Fruit fly (Drosophila melanogaster): ENCODE data around the gene Fhos.

Gene Fhos

dm6 chr3L:8834486-8834885, 81.1 kb downstream of the Fhos start (continued):
- TF ChIP-seq fd102C (GFP tag; optimal IDR thresholded peaks at IDR 0.05): peak; percentile 71
- no peak for TF ChIP-seq Adf1 (GFP tag; IDR thresholded peaks at IDR 0.05)
- TF ChIP-seq CG15269 (tag; optimal IDR thresholded peaks at IDR 0.05): no peak
- no peak for TF ChIP-seq CG2120 (GFP tag; optimal IDR thresholded peaks at IDR 0.05)
- TF ChIP-seq schlank (tag; optimal IDR thresholded peaks at IDR 0.05): no peak
- no peak for TF ChIP-seq bcd (GFP tag; optimal IDR thresholded peaks at IDR 0.05)
- TF ChIP-seq Stat92E (GFP tag; optimal IDR thresholded peaks at IDR 0.05): no peak
- TF ChIP-seq CG6175 (GFP tag; IDR thresholded peaks at IDR 0.05): no peak
- TF ChIP-seq chn (GFP tag; optimal IDR thresholded peaks at IDR 0.05): no peak
- TF ChIP-seq CG12219 (GFP tag; optimal IDR thresholded peaks at IDR 0.05): no peak
- no peak for TF ChIP-seq Awh (GFP tag; IDR thresholded peaks at IDR 0.05)
- TF ChIP-seq her (GFP tag; optimal IDR thresholded peaks at IDR 0.05): no peak
- no peak for TF ChIP-seq dmrt99B (tag; optimal IDR thresholded peaks at IDR 0.05)
- TF ChIP-seq BEAF-32 (GFP tag; optimal IDR thresholded peaks at IDR 0.05): no peak
- no peak for TF ChIP-seq Nf-YA (GFP tag; IDR thresholded peaks at IDR 0.05)
- no peak for TF ChIP-seq vnd (GFP tag; IDR thresholded peaks at IDR 0.05; ENCODE audit: partially characterized antibody)
- no peak for TF ChIP-seq CG17802 (tag; optimal IDR thresholded peaks at IDR 0.05)
- TF ChIP-seq ATbp (GFP tag; optimal IDR thresholded peaks at IDR 0.05): no peak
- TF ChIP-seq bigmax (GFP tag; optimal IDR thresholded peaks at IDR 0.05): no peak
- no peak for TF ChIP-seq HHEX (GFP tag; optimal IDR thresholded peaks at IDR 0.05)
- no peak for TF ChIP-seq NC2β (GFP tag; optimal IDR thresholded peaks at IDR 0.05)
- no peak for TF ChIP-seq Myb (GFP tag; optimal IDR thresholded peaks at IDR 0.05)
- TF ChIP-seq dan (GFP tag; IDR thresholded peaks at IDR 0.05): no peak
- TF ChIP-seq gcm2 (GFP tag; optimal IDR thresholded peaks at IDR 0.05): no peak
- TF ChIP-seq NK7.1 (GFP tag; optimal IDR thresholded peaks at IDR 0.05): peak; percentile 8
- TF ChIP-seq ham (GFP tag; IDR thresholded peaks at IDR 0.05): no peak
- TF ChIP-seq CG30403 (GFP tag; optimal IDR thresholded peaks at IDR 0.05): no peak
- no peak for TF ChIP-seq ewg (GFP tag; optimal IDR thresholded peaks at IDR 0.05)
- no peak for TF ChIP-seq Vsx1 (GFP tag; optimal IDR thresholded peaks at IDR 0.05)
- TF ChIP-seq prd (optimal IDR thresholded peaks at IDR 0.05): no peak
- TF ChIP-seq prd (GFP tag; IDR thresholded peaks at IDR 0.05): no peak
- TF ChIP-seq oc (tag; optimal IDR thresholded peaks at IDR 0.05): peak; percentile 40
- no peak for TF ChIP-seq Ada2b (GFP tag; IDR thresholded peaks at IDR 0.05)
- no peak for TF ChIP-seq E2f2 (GFP tag; IDR thresholded peaks at IDR 0.05)
- no peak for TF ChIP-seq tll (GFP tag; optimal IDR thresholded peaks at IDR 0.05)
- TF ChIP-seq YL-1 (GFP tag; optimal IDR thresholded peaks at IDR 0.05): no peak
- peak; percentile 3 for TF ChIP-seq CG7556 (GFP tag; optimal IDR thresholded peaks at IDR 0.05)
- no peak for TF ChIP-seq CG13424 (tag; optimal IDR thresholded peaks at IDR 0.05)
- TF ChIP-seq otp (GFP tag; IDR thresholded peaks at IDR 0.05): 0 out of 3 replicates have a peak, but pooled peaks have one; percentile 6
- no peak for TF ChIP-seq Hsf (GFP tag; optimal IDR thresholded peaks at IDR 0.05)
- TF ChIP-seq amos (GFP tag; IDR thresholded peaks at IDR 0.05; ENCODE audit: partially characterized antibody): no peak
- no peak for TF ChIP-seq sens-2 (GFP tag; IDR thresholded peaks at IDR 0.05)
- no peak for TF ChIP-seq Blimp-1 (GFP tag; optimal IDR thresholded peaks at IDR 0.05)
- TF ChIP-seq CG14050 (GFP tag; IDR thresholded peaks at IDR 0.05): no peak
- no peak for TF ChIP-seq CG18619 (GFP tag; optimal IDR thresholded peaks at IDR 0.05)
- TF ChIP-seq CG1603 (tag; optimal IDR thresholded peaks at IDR 0.05): no peak
- no peak for TF ChIP-seq Trl (optimal IDR thresholded peaks at IDR 0.05)
- TF ChIP-seq Trl (GFP tag; optimal IDR thresholded peaks at IDR 0.05): no peak
- TF ChIP-seq zf30C (GFP tag; optimal IDR thresholded peaks at IDR 0.05): no peak
- TF ChIP-seq ftz-f1 (GFP tag; optimal IDR thresholded peaks at IDR 0.05): no peak
- TF ChIP-seq bab2 (GFP tag; optimal IDR thresholded peaks at IDR 0.05): no peak
- no peak for TF ChIP-seq CG7271 (tag; optimal IDR thresholded peaks at IDR 0.05)

All from whole organism, embryonic.